Worm (Caenorhabditis elegans) whole organism, late embryonic: Measurements from ENCODE around the gene C06G4.4.

ENCODE experiments used
- C38D4.7 ChIP-seq: fragments of 200-800 bp; sonication (Bioruptor generic); optimal IDR thresholded peaks from 2 replicates; lab custom pipeline; 2018; ENCODE audit warnings: mild to moderate bottlenecking, missing genetic modification characterization, moderate library complexity, missing compliant biosample characterization
- F13H6.1 ChIP-seq: sonication (generic microtip); optimal IDR thresholded peaks from 2 replicates; lab custom pipeline; 2016; ENCODE audit warnings: missing genetic modification characterization, missing compliant biosample characterization
- T23F11.4 ChIP-seq: fragments of 200-800 bp; sonication (Bioruptor generic); optimal IDR thresholded peaks from 2 replicates; lab custom pipeline; 2018; ENCODE audit warnings: mild to moderate bottlenecking, missing genetic modification characterization, missing compliant biosample characterization
- ama-1 ChIP-seq: fragments of 150-350 bp; optimal IDR thresholded peaks from 2 replicates; lab custom pipeline; 2014
- ceh-14 ChIP-seq: sonication (generic microtip); optimal IDR thresholded peaks from 2 replicates; lab custom pipeline; 2016; ENCODE audit warnings: missing genotype, missing genetic modification characterization, missing compliant biosample characterization
- ceh-19 ChIP-seq: fragments of 200-800 bp; sonication (Bioruptor generic); optimal IDR thresholded peaks from 2 replicates; lab custom pipeline; 2018; ENCODE audit warnings: mild to moderate bottlenecking, missing genetic modification characterization, missing compliant biosample characterization
- ceh-22 ChIP-seq: sonication (generic microtip); optimal IDR thresholded peaks from 2 replicates; lab custom pipeline; 2017; ENCODE audit warnings: missing biosample characterization, missing genetic modification characterization
- ceh-24 ChIP-seq: sonication (generic microtip); optimal IDR thresholded peaks from 2 replicates; lab custom pipeline; 2016; ENCODE audit warnings: mild to moderate bottlenecking, missing genetic modification characterization, missing compliant biosample characterization
- ceh-30 ChIP-seq: fragments of 150-350 bp; optimal IDR thresholded peaks from 2 replicates; lab custom pipeline; 2014; ENCODE audit warnings: missing biosample characterization, missing genetic modification characterization
- ceh-45 ChIP-seq: fragments of 200-800 bp; sonication (Bioruptor generic); IDR thresholded peaks from 2 replicates; pipeline ENCODE4 v1.3.6; 2022; ENCODE audit warnings: missing genetic modification reagents, missing genetic modification characterization, missing compliant biosample characterization
- ceh-48 ChIP-seq: sonication (generic microtip); optimal IDR thresholded peaks from 2 replicates; lab custom pipeline; 2016; ENCODE audit warnings: missing genetic modification characterization, inconsistent platforms, missing compliant biosample characterization
- ceh-9 ChIP-seq: sonication (generic microtip); optimal IDR thresholded peaks from 2 replicates; lab custom pipeline; 2016; ENCODE audit warnings: mild to moderate bottlenecking, missing genetic modification characterization, inconsistent platforms, missing compliant biosample characterization
- che-1 ChIP-seq: sonication (generic microtip); optimal IDR thresholded peaks from 2 replicates; lab custom pipeline; 2016; ENCODE audit warnings: mild to moderate bottlenecking, missing genetic modification characterization, missing compliant biosample characterization
- dmd-4 ChIP-seq: sonication (generic microtip); optimal IDR thresholded peaks from 2 replicates; lab custom pipeline; 2016; ENCODE audit warnings: borderline replicate concordance, missing genetic modification characterization, missing compliant biosample characterization
- elt-4 ChIP-seq: sonication (generic microtip); optimal IDR thresholded peaks from 2 replicates; lab custom pipeline; 2016; ENCODE audit warnings: missing genetic modification characterization, missing compliant biosample characterization
- ets-4 ChIP-seq: sonication (generic microtip); optimal IDR thresholded peaks from 2 replicates; lab custom pipeline; 2016; ENCODE audit warnings: missing genetic modification characterization, missing compliant biosample characterization
- eyg-1 ChIP-seq: sonication (generic microtip); optimal IDR thresholded peaks from 2 replicates; lab custom pipeline; 2016; ENCODE audit warnings: missing genotype, missing genetic modification characterization, missing compliant biosample characterization
- fax-1 ChIP-seq: sonication (generic microtip); optimal IDR thresholded peaks from 2 replicates; lab custom pipeline; 2016; ENCODE audit warnings: missing genotype, missing genetic modification characterization, missing compliant biosample characterization
- fkh-10 ChIP-seq: fragments of 150-350 bp; optimal IDR thresholded peaks from 2 replicates; lab custom pipeline; 2014; ENCODE audit warnings: missing biosample characterization, missing genetic modification reagents, missing genetic modification characterization
- hlh-13 ChIP-seq: fragments of 200-800 bp; sonication (Bioruptor generic); optimal IDR thresholded peaks from 2 replicates; lab custom pipeline; 2018; ENCODE audit warnings: mild to moderate bottlenecking, missing genetic modification characterization, missing compliant biosample characterization
- hlh-15 ChIP-seq: sonication (generic microtip); optimal IDR thresholded peaks from 2 replicates; lab custom pipeline; 2016; ENCODE audit warnings: missing genetic modification characterization, missing compliant biosample characterization
- hlh-30 ChIP-seq: sonication (generic microtip); optimal IDR thresholded peaks from 2 replicates; lab custom pipeline; 2017; ENCODE audit warnings: antibody characterized with exemption, missing genetic modification characterization, missing compliant biosample characterization; ENCODE audit not compliant: insufficient read depth
- hlh-6 ChIP-seq: sonication (generic microtip); optimal IDR thresholded peaks from 2 replicates; lab custom pipeline; 2016; ENCODE audit warnings: missing genotype, missing genetic modification characterization, missing compliant biosample characterization
- lim-6 ChIP-seq: sonication (generic microtip); optimal IDR thresholded peaks from 2 replicates; lab custom pipeline; 2016; ENCODE audit warnings: missing genetic modification characterization, missing compliant biosample characterization
- lin-11 ChIP-seq: fragments of 200-800 bp; sonication (Bioruptor generic); optimal IDR thresholded peaks from 2 replicates; lab custom pipeline; 2018; ENCODE audit warnings: mild to moderate bottlenecking, missing genetic modification characterization, missing compliant biosample characterization
- nhr-11 ChIP-seq: fragments of 150-350 bp; optimal IDR thresholded peaks from 2 replicates; lab custom pipeline; 2014; ENCODE audit warnings: missing biosample characterization, missing genetic modification characterization
- npax-4 ChIP-seq: sonication (generic microtip); optimal IDR thresholded peaks from 2 replicates; lab custom pipeline; 2016; ENCODE audit warnings: missing genetic modification characterization, missing compliant biosample characterization
- pag-3 ChIP-seq: sonication (generic microtip); optimal IDR thresholded peaks from 2 replicates; lab custom pipeline; 2016; ENCODE audit warnings: missing compliant biosample characterization, missing genetic modification characterization, borderline replicate concordance
- pha-2 ChIP-seq: sonication (generic microtip); optimal IDR thresholded peaks from 2 replicates; lab custom pipeline; 2017; ENCODE audit warnings: mild to moderate bottlenecking, missing genetic modification characterization, missing compliant biosample characterization
- pha-4 ChIP-seq: fragments of 150-350 bp; optimal IDR thresholded peaks from 2 replicates; lab custom pipeline; 2018; ENCODE audit warnings: missing biosample characterization, missing genetic modification reagents, missing genetic modification characterization
- pqm-1 ChIP-seq: sonication (generic microtip); optimal IDR thresholded peaks from 2 replicates; lab custom pipeline; 2016; ENCODE audit warnings: missing genetic modification characterization, missing compliant biosample characterization
- pros-1 ChIP-seq: fragments of 150-350 bp; optimal IDR thresholded peaks from 2 replicates; lab custom pipeline; 2014; ENCODE audit warnings: missing biosample characterization, missing genetic modification reagents, missing genetic modification characterization
- sox-4 ChIP-seq: sonication (generic microtip); optimal IDR thresholded peaks from 2 replicates; lab custom pipeline; 2017; ENCODE audit warnings: mild to moderate bottlenecking, missing genetic modification characterization, inconsistent platforms, missing compliant biosample characterization
- tbx-2 ChIP-seq: sonication (generic microtip); optimal IDR thresholded peaks from 2 replicates; lab custom pipeline; 2016; ENCODE audit warnings: missing genetic modification characterization, missing compliant biosample characterization
- unc-3 ChIP-seq, 2 experiments: fragments of 200-800 bp in 1 of 2; sonication (Bioruptor generic) in 1 of 2; sonication (generic microtip) in 1 of 2; conservative IDR thresholded peaks in 1 of 2; optimal IDR thresholded peaks in 1 of 2; 2 replicates each; pipeline versions ENCODE4 v1.3.6 to Lab custom; 2016 to 2022; ENCODE audit warnings: missing compliant biosample characterization in 2 of 2, missing genetic modification characterization in 2 of 2, missing genetic modification reagents in 1 of 2
- unc-42 ChIP-seq: sonication (generic microtip); optimal IDR thresholded peaks from 2 replicates; lab custom pipeline; 2016; ENCODE audit warnings: missing genotype, missing genetic modification characterization, missing compliant biosample characterization
- unc-55 ChIP-seq: sonication (generic microtip); optimal IDR thresholded peaks from 2 replicates; lab custom pipeline; 2017; ENCODE audit warnings: missing biosample characterization, missing genetic modification reagents, missing genetic modification characterization
- unc-86 ChIP-seq: sonication (generic microtip); optimal IDR thresholded peaks from 2 replicates; lab custom pipeline; 2016; ENCODE audit warnings: missing genetic modification characterization, missing compliant biosample characterization

The C06G4.4 gene

DNA sequence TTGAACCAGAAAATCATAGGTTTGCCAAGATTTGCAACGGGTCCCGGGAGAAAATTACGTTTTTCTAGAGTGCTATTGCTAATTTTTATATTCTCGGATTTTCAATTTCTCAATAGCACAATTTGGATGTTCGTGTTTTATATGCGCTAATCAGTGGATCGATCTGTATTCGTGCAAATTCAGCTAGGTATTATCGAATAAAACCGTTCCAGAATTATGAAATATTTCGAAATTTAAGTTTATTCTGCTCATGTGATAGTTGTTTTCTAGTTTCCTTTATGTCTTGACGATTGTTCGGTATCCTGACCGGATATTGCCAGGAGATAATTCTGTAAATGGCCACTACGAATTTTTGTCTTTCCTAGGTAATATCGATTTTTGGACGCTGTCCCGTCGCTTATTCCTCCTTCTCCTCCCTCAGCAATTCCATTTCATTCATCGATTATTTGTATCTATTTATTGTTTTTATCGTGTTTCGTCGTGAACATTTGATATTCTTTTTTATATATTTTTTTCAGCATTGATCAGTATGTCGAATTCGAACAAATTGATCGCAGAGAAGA, 32.7 kb upstream of the C06G4.4 start, which contains the start of gene cit-1.2:
Gene cit-1.2, plus strand, starts transcription at position 513 of the 563 bp plus-strand sequence.
- TF ChIP-seq ceh-14 (tag; lab: Kevin White, UChicago) (no peak), ceh-48 (tag; lab: Kevin White, UChicago) (peak; percentile 11)

DNA sequence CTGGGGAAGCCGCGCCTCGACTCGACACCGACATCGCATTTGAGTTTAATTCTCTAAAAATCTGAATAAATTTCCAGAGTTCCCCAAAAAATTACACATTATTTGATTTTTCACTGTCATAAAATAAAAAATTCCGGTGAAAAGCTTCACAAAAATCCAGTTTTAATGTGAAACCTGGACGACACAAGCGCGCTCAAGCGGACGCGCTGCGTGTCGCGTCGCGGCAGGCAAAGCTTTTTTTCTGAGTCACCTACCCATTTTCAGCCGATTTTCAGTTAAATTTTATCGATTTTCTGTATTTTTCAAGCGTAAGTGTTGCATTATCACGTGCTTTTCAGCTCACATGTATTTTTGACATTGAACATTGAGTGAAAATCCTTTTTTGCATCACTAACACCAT, 32.2 kb upstream of the C06G4.4 start, which contains the start of gene cit-1.1:
Gene cit-1.1, minus strand, starts transcription at position 53 of the 400 bp plus-strand sequence.
- no peak for TF ChIP-seq fax-1 (tag; lab: Kevin White, UChicago)
- TF ChIP-seq hlh-30 (tag; lab: Kevin White, UChicago), result peak; percentile 22

DNA sequence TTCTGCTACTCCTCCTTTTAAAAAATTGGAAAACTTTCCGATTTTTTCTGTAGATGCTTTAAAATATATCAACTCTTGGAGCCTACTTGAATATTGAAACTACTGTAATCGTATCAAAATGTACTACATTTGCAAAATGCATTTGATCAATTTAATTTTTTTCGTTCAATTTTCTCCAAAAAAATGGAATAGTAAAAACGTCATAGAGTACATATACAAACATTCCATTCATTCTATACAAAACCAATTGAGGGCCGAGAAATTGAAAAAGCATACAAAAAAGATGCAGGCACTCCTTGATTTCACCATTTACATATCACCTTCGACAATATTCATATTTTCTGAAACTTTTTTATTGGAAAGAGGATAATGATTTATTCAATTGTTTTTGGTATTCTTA, 26.5 kb upstream of the C06G4.4 start, which contains the start of gene C06G4.6:
Gene C06G4.6, plus strand, starts transcription at position 301 of the 400 bp plus-strand sequence.
- TF ChIP-seq pros-1 (tag; lab: Kevin White, UChicago), result no peak
- TF ChIP-seq sox-4 (tag; lab: Kevin White, UChicago), result no peak
- no peak for TF ChIP-seq ceh-22 (tag; lab: Kevin White, UChicago)
- no peak for TF ChIP-seq tbx-2 (tag; lab: Kevin White, UChicago)
- no peak for TF ChIP-seq ets-4 (tag; lab: Kevin White, UChicago)
- TF ChIP-seq hlh-6 (tag; lab: Kevin White, UChicago), result no peak
- no peak for TF ChIP-seq fkh-10 (GFP tag; lab: Kevin White, UChicago)
- TF ChIP-seq ceh-45 (GFP tag; lab: Robert Waterston, UW), result no peak
- TF ChIP-seq pha-2 (tag; lab: Kevin White, UChicago), result no peak
- TF ChIP-seq unc-42 (tag; lab: Kevin White, UChicago), result no peak
- TF ChIP-seq pag-3 (tag; lab: Kevin White, UChicago), result no peak
- no peak for TF ChIP-seq npax-4 (tag; lab: Kevin White, UChicago)
- TF ChIP-seq F13H6.1 (tag; lab: Kevin White, UChicago), result no peak
- no peak for TF ChIP-seq dmd-4 (tag; lab: Kevin White, UChicago)

DNA sequence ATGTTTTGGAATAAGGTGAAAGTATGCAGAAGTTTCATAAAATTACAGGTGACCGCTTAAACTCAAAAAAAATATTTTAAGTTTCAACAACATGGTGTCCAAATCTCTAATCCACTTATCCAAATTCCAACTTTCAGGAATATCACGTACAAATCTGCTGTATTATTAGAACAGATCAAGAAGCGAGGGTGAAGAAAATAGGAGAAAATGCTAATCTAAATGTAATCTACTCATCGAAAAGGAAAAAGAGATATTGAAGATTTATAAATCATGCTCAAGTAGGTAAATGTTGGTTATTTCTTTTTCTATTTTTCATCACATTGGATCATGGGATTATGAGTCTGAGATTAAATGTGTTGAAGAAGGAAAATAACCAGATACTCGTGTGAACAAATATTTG, 23.9 kb upstream of the C06G4.4 start:
- TF ChIP-seq che-1 (tag; lab: Kevin White, UChicago) (no peak), ceh-14 (tag; lab: Kevin White, UChicago) (no peak), pros-1 (tag; lab: Kevin White, UChicago) (no peak), C38D4.7 (GFP tag; lab: Kevin White, UChicago) (no peak), elt-4 (tag; lab: Kevin White, UChicago) (no peak), unc-42 (tag; lab: Kevin White, UChicago) (no peak), unc-3 (GFP tag; conservative IDR thresholded peaks at IDR 0.05; lab: Robert Waterston, UW) (no peak), unc-3 (tag; optimal IDR thresholded peaks at IDR 0.05; lab: Kevin White, UChicago) (no peak), nhr-11 (no peak), ceh-24 (no peak), T23F11.4 (GFP tag; lab: Kevin White, UChicago) (no peak), eyg-1 (no peak)

DNA sequence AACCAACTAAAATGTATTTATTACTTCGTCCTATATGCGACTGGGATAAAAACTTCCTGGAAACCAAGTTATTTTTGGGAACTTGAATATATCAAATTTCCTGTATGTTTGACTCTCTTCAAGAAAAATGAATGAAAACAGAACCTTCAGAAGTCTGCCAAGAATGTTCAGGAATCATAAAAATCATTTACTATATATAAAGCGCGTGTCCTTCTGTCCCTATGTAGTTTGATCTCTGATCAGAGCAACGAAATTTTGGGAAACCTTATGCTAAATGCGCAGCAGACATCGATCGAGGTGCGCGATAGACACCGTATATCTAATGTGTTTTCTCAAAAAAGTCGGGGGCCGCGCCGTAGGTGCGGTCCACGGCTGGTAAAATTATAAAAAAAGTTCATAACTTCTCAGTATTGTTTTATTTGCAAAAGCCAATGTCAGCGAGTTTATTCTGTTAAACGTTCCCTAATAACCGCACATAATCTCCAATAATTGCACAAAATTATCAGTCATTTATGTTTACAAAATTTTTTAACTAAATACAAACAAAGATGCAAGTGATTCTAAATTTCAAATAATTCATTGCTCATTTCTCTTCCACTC, 19.9 kb upstream of the C06G4.4 start:
- TF ChIP-seq unc-55 (GFP tag; lab: Kevin White, UChicago) (no peak), pqm-1 (tag; lab: Kevin White, UChicago) (no peak), ets-4 (tag; lab: Kevin White, UChicago) (no peak)

DNA sequence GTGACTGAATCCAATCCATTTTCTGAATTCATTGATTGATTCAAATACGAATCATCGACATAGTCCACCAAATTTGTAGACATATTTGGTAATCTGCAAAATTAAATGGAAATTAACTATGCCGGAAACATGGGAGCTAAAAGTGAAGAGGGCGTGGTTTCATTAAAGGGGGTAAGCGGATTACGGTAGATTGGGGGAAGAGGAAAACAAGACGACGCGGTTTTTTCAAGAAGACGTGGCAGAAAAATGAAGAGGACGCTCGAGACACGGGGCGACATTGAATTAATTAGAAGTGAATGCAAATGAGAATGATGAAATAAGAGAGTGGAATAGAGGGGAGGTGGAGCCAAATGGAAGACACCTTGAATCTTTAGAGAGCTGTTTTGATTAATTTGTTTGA, 18.7 kb upstream of the C06G4.4 start, which contains the start of gene npr-17:
Gene npr-17, minus strand, starts transcription at position 101 of the 400 bp plus-strand sequence.
- TF ChIP-seq unc-3 (GFP tag; conservative IDR thresholded peaks at IDR 0.05; lab: Robert Waterston, UW) (no peak), unc-3 (tag; optimal IDR thresholded peaks at IDR 0.05; lab: Kevin White, UChicago) (no peak), lin-11 (tag; lab: Kevin White, UChicago) (no peak), pqm-1 (tag; lab: Kevin White, UChicago) (no peak), lim-6 (tag; lab: Kevin White, UChicago) (no peak), ceh-30 (no peak), T23F11.4 (GFP tag; lab: Kevin White, UChicago) (no peak), ama-1 (no peak), hlh-13 (no peak), ceh-14 (tag; lab: Kevin White, UChicago) (no peak), unc-86 (tag; lab: Kevin White, UChicago) (no peak), ceh-19 (GFP tag; lab: Kevin White, UChicago) (no peak), ceh-9 (tag; lab: Kevin White, UChicago) (no peak), npax-4 (tag; lab: Kevin White, UChicago) (no peak), hlh-15 (tag; lab: Kevin White, UChicago) (no peak), pha-4 (tag; lab: Kevin White, UChicago) (no peak), hlh-30 (tag; lab: Kevin White, UChicago) (no peak)
